Fruit fly (Drosophila melanogaster) whole organism: ENCODE results near the gene prg.
A peak's percentile ranks its signal among the peaks of the same experiment; 100 is the strongest.

Source experiments
- CG8478 ChIP-seq: fragments of >200 bp; optimal IDR thresholded peaks from 2 replicates; lab custom pipeline; 2018; ENCODE audit warnings: inconsistent platforms
- Dll ChIP-seq: fragments of >200 bp; optimal IDR thresholded peaks from 2 replicates; lab custom pipeline; 2017
- EcR ChIP-seq, 2 experiments: fragments of >200 bp; optimal IDR thresholded peaks; 2 replicates each; lab custom pipeline; 2017; ENCODE audit warnings: missing biosample characterization in 2 of 2, missing genetic modification characterization in 2 of 2, missing genetic modification reagents in 2 of 2
- pan ChIP-seq: fragments of >200 bp; optimal IDR thresholded peaks from 2 replicates; lab custom pipeline; 2017
- psq ChIP-seq: fragments of >200 bp; optimal IDR thresholded peaks from 2 replicates; lab custom pipeline; 2017
- usp ChIP-seq: fragments of >200 bp; optimal IDR thresholded peaks from 2 replicates; lab custom pipeline; 2017; ENCODE audit warnings: missing biosample characterization, missing genetic modification characterization, mixed read lengths

prg gene

dm6 chr2L:8424090-8424470 is 40.2 kb upstream of the prg start:
- TF ChIP-seq usp (GFP tag; lab: Kevin White, UChicago) (no peak), EcR (GFP tag; optimal IDR thresholded peaks at IDR 0.05; lab: Kevin White, UChicago) (peak in 1 of 2 experiments; percentile 1)

- TF ChIP-seq usp (GFP tag; lab: Kevin White, UChicago), result no peak
These were observed 39.6 kb upstream of the prg start for dm6 chr2L:8424662-8425208.

DNA sequence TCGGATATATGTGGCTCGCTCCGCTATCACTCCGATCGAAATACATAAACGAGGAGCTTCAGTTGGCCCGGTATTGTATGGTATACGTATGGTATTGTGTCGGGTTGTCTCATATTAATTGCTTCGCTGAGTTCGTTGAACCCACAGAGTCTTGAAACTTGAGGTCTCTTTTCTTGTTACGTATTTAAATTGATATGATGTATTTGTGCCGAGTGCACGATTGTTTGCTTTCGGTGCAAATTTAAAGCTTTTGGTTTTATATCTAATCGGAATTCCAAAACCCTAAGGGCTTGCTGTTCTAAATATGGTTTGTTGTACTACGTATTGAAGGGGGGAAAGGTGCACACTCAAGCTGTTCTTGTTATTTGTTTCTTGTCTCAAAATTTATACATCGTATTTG is 39.1 kb upstream of the prg start:
- TF ChIP-seq EcR (GFP tag; optimal IDR thresholded peaks at IDR 0.05; lab: Kevin White, UChicago) (peak in 1 of 2 experiments; percentile 20), CG8478 (lab: Kevin White, UChicago) (no peak)

DNA sequence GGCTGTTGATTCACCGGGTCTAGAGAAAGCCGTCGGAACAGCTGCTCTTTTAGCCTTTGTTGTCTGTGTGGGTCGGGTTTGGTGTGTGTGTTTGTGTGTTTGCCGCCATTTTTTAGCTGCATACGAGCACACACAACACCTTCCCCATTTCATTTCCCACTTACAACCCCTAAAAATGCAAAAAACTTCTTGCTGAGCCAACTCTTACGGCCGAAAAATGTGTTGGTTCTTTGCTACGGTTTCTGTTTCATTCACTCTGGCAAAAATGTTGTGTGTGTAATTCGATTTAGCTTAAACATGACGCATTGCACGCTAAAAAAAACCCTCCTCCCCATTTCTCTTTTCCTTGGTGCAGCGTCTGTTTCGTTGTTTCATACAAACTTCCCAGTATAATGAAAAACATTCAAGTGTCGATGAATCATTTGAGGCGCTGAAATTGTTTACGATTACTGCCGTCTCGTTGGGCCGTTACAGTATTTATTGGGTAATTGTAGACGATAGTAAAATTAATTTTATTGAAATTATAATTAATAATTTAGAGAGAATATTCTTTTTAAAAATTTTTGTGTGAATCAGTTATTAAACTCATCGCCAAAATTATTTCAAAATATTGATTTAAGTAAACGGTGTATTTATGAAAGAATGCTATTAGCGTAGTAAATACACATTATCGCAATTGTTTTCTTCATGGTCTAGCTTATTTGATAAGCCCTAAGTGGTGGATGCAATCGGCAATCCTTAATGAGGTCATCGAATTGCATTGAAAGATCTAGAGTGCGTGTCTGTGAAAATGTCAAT is 38.1 kb upstream of the prg start:
- TF ChIP-seq Dll (lab: Kevin White, UChicago) (no peak), CG8478 (lab: Kevin White, UChicago) (no peak), EcR (GFP tag; optimal IDR thresholded peaks at IDR 0.05; lab: Kevin White, UChicago) (no peak), pan (lab: Kevin White, UChicago) (no peak), usp (GFP tag; lab: Kevin White, UChicago) (no peak), psq (lab: Kevin White, UChicago) (no peak)

dm6 chr2L:8426801-8427200 is 37.5 kb upstream of the prg start:
- no peak for TF ChIP-seq EcR (GFP tag; optimal IDR thresholded peaks at IDR 0.05; lab: Kevin White, UChicago)
- TF ChIP-seq CG8478 (lab: Kevin White, UChicago), result no peak
- TF ChIP-seq psq (lab: Kevin White, UChicago), result no peak
- no peak for TF ChIP-seq usp (GFP tag; lab: Kevin White, UChicago)
- TF ChIP-seq pan (lab: Kevin White, UChicago), result no peak
- no peak for TF ChIP-seq Dll (lab: Kevin White, UChicago)

DNA sequence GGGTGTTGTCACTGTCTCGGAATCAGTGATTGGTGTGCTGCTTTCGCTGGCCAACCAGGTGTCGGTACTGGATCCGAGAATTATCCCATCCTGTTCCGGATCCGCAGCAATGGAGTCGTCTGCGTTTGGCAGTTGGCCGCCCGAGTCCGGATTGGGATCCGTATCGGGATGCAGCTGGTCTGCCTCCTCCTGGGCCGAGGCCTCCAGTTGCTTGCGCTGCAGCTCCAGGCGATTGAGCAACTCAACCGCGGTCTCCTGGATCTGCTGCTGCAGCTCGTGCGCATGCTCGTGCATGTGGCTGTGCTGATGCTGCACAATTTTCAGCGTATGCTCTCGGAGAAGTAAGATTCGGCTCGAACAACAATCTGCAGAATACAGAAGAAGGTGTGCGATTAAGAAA is 32.2 kb upstream of the prg start:
- TF ChIP-seq psq (lab: Kevin White, UChicago) (no peak), EcR (GFP tag; optimal IDR thresholded peaks at IDR 0.05; lab: Kevin White, UChicago) (no peak), usp (GFP tag; lab: Kevin White, UChicago) (no peak), CG8478 (lab: Kevin White, UChicago) (no peak), Dll (lab: Kevin White, UChicago) (no peak), pan (lab: Kevin White, UChicago) (no peak)

- no peak for TF ChIP-seq EcR (GFP tag; optimal IDR thresholded peaks at IDR 0.05; lab: Kevin White, UChicago)
- no peak for TF ChIP-seq pan (lab: Kevin White, UChicago)
- no peak for TF ChIP-seq Dll (lab: Kevin White, UChicago)
- no peak for TF ChIP-seq usp (GFP tag; lab: Kevin White, UChicago)
- no peak for TF ChIP-seq psq (lab: Kevin White, UChicago)
- TF ChIP-seq CG8478 (lab: Kevin White, UChicago), result no peak
These were observed 30.8 kb upstream of the prg start, which contains the start of gene grk for dm6 chr2L:8433512-8433911. TSS of gene grk (minus strand) at chr2L:8433598.

- TF ChIP-seq CG8478 (lab: Kevin White, UChicago) (no peak), usp (GFP tag; lab: Kevin White, UChicago) (no peak), psq (lab: Kevin White, UChicago) (no peak), EcR (GFP tag; optimal IDR thresholded peaks at IDR 0.05; lab: Kevin White, UChicago) (no peak), pan (lab: Kevin White, UChicago) (no peak), Dll (lab: Kevin White, UChicago) (no peak)
These were observed 27.1 kb upstream of the prg start, which contains the start of the genes D12 and Chrac-14 for dm6 chr2L:8437176-8437575. TSS of gene D12 (minus strand) at chr2L:8437365. TSS of gene Chrac-14 (plus strand) at chr2L:8437405.

dm6 chr2L:8438052-8438451 is 26.2 kb upstream of the prg start, which contains the start of gene mus201:
TSS of gene mus201 (plus strand) at chr2L:8438169.
- TF ChIP-seq CG8478 (lab: Kevin White, UChicago), result no peak

DNA sequence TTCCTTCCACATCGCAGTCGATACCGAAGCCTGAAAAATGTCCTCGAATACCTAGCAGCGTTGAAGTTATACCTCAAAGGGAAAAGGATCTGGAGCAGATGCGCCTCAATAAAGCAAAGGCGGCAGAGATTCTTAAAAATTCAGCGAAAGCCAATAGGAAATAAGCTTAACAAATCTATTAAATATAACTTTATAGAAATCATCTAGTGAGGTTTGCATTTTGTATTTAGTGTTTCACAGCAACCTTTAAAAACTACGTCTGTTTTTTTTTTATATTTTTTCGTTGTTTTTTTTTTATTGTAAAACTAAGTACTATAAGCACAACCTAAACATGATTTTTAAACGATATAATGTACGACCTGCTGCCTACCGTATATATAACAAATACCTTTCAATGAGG is 22.1 kb upstream of the prg start, which contains the start of gene CG31897:
Gene CG31897 (plus strand): TSS at position 301 of the 400 bp plus-strand sequence.
- TF ChIP-seq EcR (GFP tag; optimal IDR thresholded peaks at IDR 0.05; lab: Kevin White, UChicago) (no peak), Dll (lab: Kevin White, UChicago) (no peak), psq (lab: Kevin White, UChicago) (no peak), usp (GFP tag; lab: Kevin White, UChicago) (no peak), pan (lab: Kevin White, UChicago) (no peak), CG8478 (lab: Kevin White, UChicago) (no peak)

DNA sequence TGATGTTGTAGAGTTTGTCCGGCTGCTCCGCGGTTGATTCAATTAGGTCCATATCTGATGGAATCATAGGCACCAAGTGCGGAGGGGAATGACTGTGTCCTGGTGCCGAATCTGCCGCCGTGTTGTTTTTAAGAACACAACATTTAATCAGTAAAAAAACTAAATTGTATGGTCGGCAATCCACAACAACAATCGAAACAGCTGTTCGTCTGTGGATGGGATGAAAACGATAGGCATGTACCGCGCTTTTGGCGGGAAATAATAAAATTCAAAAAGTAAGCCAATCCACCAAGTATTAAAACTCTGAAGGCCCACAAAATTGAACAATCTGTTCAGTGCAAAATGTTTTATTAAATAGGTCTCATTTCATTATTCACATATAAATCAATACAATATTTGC is 14.9 kb upstream of the prg start, which contains the start of gene Aasdh:
Gene Aasdh (minus strand): TSS at position 219 of the 400 bp plus-strand sequence.
- TF ChIP-seq CG8478 (lab: Kevin White, UChicago) (no peak), pan (lab: Kevin White, UChicago) (no peak), usp (GFP tag; lab: Kevin White, UChicago) (no peak), EcR (GFP tag; optimal IDR thresholded peaks at IDR 0.05; lab: Kevin White, UChicago) (no peak), Dll (lab: Kevin White, UChicago) (no peak), psq (lab: Kevin White, UChicago) (no peak)

dm6 chr2L:8451497-8451896 is 12.8 kb upstream of the prg start:
- no peak for TF ChIP-seq CG8478 (lab: Kevin White, UChicago)
- TF ChIP-seq Dll (lab: Kevin White, UChicago), result no peak
- TF ChIP-seq psq (lab: Kevin White, UChicago), result no peak
- TF ChIP-seq usp (GFP tag; lab: Kevin White, UChicago), result no peak
- TF ChIP-seq EcR (GFP tag; optimal IDR thresholded peaks at IDR 0.05; lab: Kevin White, UChicago), result no peak
- TF ChIP-seq pan (lab: Kevin White, UChicago), result no peak
